Fruit fly (Drosophila melanogaster) whole organism, embryonic: ENCODE measurements around the gene GABA-B-R3.

Source experiments
- CG11398 ChIP-seq: fragments of 200-800 bp; sonication (Bioruptor generic); optimal IDR thresholded peaks from 2 replicates; lab custom pipeline; 2016; ENCODE audit warnings: missing biosample characterization, missing genetic modification characterization
- CG18476 ChIP-seq: fragments of 200-800 bp; sonication (Bioruptor generic); optimal IDR thresholded peaks from 2 replicates; lab custom pipeline; 2016; ENCODE audit warnings: missing biosample characterization, mild to moderate bottlenecking, missing genetic modification characterization
- CG4360 ChIP-seq: fragments of 200-800 bp; sonication (Bioruptor generic); IDR thresholded peaks from 2 replicates; pipeline ENCODE4 v1.3.6; 2022; ENCODE audit warnings: missing biosample characterization, missing genetic modification characterization
- CG7928 ChIP-seq: fragments of 200-800 bp; sonication (Bioruptor generic); optimal IDR thresholded peaks from 2 replicates; lab custom pipeline; 2017; ENCODE audit warnings: missing biosample characterization, mild to moderate bottlenecking, missing genetic modification characterization
- CG8478 ChIP-seq: fragments of >200 bp; optimal IDR thresholded peaks from 2 replicates; lab custom pipeline; 2018
- CG9797 ChIP-seq: fragments of 200-800 bp; sonication (Bioruptor generic); optimal IDR thresholded peaks from 3 replicates; lab custom pipeline; 2018; ENCODE audit warnings: missing biosample characterization, mild to moderate bottlenecking, missing genetic modification characterization
- H2.0 ChIP-seq: fragments of 200-800 bp; sonication (Bioruptor generic); IDR thresholded peaks from 2 replicates; pipeline ENCODE4 v1.3.6; 2022; ENCODE audit warnings: missing biosample characterization, missing genetic modification characterization
- HmgD ChIP-seq: fragments of 200-800 bp; sonication (Bioruptor generic); optimal IDR thresholded peaks from 3 replicates; lab custom pipeline; 2016; ENCODE audit warnings: missing biosample characterization, missing genetic modification characterization
- MTF-1 ChIP-seq: fragments of 200-800 bp; sonication (Bioruptor generic); optimal IDR thresholded peaks from 2 replicates; lab custom pipeline; 2018; ENCODE audit warnings: missing biosample characterization, mild to moderate bottlenecking, missing genetic modification characterization, borderline replicate concordance
- Optix ChIP-seq: fragments of 200-800 bp; sonication (Bioruptor generic); IDR thresholded peaks from 3 replicates; pipeline ENCODE4 v1.3.6; 2022; ENCODE audit warnings: missing biosample characterization, missing genetic modification characterization
- ase ChIP-seq: fragments of 200-800 bp; sonication (Bioruptor generic); IDR thresholded peaks from 3 replicates; pipeline ENCODE4 v1.3.6; 2022; ENCODE audit warnings: missing biosample characterization, missing genetic modification characterization
- dmrt11E ChIP-seq: fragments of 200-800 bp; sonication (Bioruptor generic); optimal IDR thresholded peaks from 3 replicates; lab custom pipeline; 2018; ENCODE audit warnings: missing biosample characterization, mild to moderate bottlenecking, missing genetic modification characterization, moderate library complexity
- kah ChIP-seq: fragments of 200-800 bp; sonication (Bioruptor generic); optimal IDR thresholded peaks from 2 replicates; lab custom pipeline; 2018; ENCODE audit warnings: missing biosample characterization, mild to moderate bottlenecking, missing genetic modification characterization
- mam ChIP-seq: fragments of 200-800 bp; sonication (Bioruptor generic); optimal IDR thresholded peaks from 3 replicates; lab custom pipeline; 2016; ENCODE audit warnings: missing biosample characterization, missing genetic modification characterization

DNA sequence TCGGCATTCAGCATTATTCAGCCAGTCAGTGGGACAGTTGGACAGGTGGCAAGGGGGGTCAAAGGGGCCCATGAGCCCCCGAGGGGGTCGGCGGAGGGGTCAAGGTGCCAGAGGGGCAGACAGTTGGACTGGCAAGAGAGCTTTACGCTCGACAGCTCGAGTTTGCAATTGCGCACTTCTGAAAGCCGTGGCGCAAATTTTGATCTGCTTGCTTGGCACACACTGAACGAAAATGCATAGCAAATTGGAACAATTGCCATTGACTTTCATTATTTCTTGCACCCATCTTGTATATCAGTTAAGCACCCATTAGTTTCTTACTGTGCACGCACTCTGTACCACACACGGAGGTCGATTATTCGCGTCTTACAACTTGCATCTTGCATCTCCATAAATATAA, 14.0 kb upstream of the GABA-B-R3 start:
- TF ChIP-seq Optix (GFP tag; lab: Robert Waterston, UW) (no peak), CG4360 (GFP tag; lab: Robert Waterston, UW) (no peak), HmgD (GFP tag; lab: Kevin White, UChicago) (no peak), CG18476 (GFP tag; lab: Kevin White, UChicago) (no peak), mam (GFP tag; lab: Kevin White, UChicago) (no peak), CG11398 (GFP tag; lab: Kevin White, UChicago) (no peak), dmrt11E (tag; lab: Kevin White, UChicago) (no peak), MTF-1 (GFP tag; lab: Kevin White, UChicago) (no peak), ase (no peak), CG7928 (GFP tag; lab: Kevin White, UChicago) (no peak), kah (GFP tag; lab: Kevin White, UChicago) (no peak), CG9797 (GFP tag; lab: Kevin White, UChicago) (no peak), CG8478 (no peak), H2.0 (GFP tag; lab: Robert Waterston, UW) (no peak)
